Fruit fly (Drosophila melanogaster): Measurements from ENCODE around the gene Cpr64Ac.

DNA sequence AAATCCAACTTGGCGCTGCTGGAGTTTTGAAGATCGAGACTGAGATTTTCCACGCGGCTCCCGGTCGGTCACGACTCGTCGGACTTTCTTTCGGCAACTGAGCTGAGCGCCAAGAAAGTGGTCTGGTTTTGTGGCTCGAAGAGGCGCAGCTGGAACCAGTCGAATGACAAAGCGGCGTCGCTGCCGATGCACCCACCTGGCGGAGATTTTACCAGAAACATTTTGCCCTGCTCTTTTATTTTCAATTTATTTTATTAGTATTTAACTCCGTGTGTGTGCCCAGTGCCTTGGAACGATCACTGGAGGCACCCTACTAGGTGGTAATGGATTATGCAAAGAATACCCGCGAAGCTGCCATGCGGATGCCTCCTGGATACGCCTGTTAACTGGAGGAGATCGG lies 8.5 kb downstream of the Cpr64Ac start, which contains the start of gene CG15005:
- TF ChIP-seq Eip78C (GFP tag) (no peak), dac (GFP tag; optimal IDR thresholded peaks at IDR 0.05) (no peak), OdsH (GFP tag; optimal IDR thresholded peaks at IDR 0.05) (no peak), CG3032 (tag; optimal IDR thresholded peaks at IDR 0.05) (no peak), eg (GFP tag; IDR thresholded peaks at IDR 0.05) (no peak), CG6276 (GFP tag; optimal IDR thresholded peaks at IDR 0.05) (no peak)
